Worm (Caenorhabditis elegans) whole organism, young adult: ENCODE measurements around the gene atf-7.

Experiments
- B0035.1 ChIP-seq: sonication (generic microtip); optimal IDR thresholded peaks from 2 replicates; lab custom pipeline; 2016; ENCODE audit warnings: missing genetic modification characterization, mild to moderate bottlenecking, missing compliant biosample characterization, missing genotype, missing genetic modification reagents
- B0261.1 ChIP-seq: sonication (generic microtip); optimal IDR thresholded peaks from 2 replicates; lab custom pipeline; 2016; ENCODE audit warnings: mild to moderate bottlenecking, missing genetic modification characterization, moderate library complexity, missing compliant biosample characterization
- F23B12.7 ChIP-seq: sonication (generic microtip); optimal IDR thresholded peaks from 2 replicates; lab custom pipeline; 2017; ENCODE audit warnings: missing genetic modification characterization, mild to moderate bottlenecking, missing compliant biosample characterization, antibody characterized with exemption, moderate library complexity; ENCODE audit not compliant: insufficient read depth
- F55B11.4 ChIP-seq: sonication (generic microtip); optimal IDR thresholded peaks from 2 replicates; lab custom pipeline; 2016; ENCODE audit warnings: missing compliant biosample characterization, missing genetic modification characterization, borderline replicate concordance; ENCODE audit not compliant: insufficient read depth
- F57A8.1 ChIP-seq: fragments of 200-800 bp; sonication (Bioruptor generic); optimal IDR thresholded peaks from 2 replicates; lab custom pipeline; 2018; ENCODE audit warnings: mild to moderate bottlenecking, missing genetic modification characterization, moderate library complexity, missing compliant biosample characterization
- F57C9.4 ChIP-seq: sonication (generic microtip); optimal IDR thresholded peaks from 2 replicates; lab custom pipeline; 2017; ENCODE audit warnings: mild to moderate bottlenecking, missing genetic modification characterization, missing compliant biosample characterization
- T26A5.8 ChIP-seq: sonication (generic microtip); optimal IDR thresholded peaks from 2 replicates; lab custom pipeline; 2016; ENCODE audit warnings: missing genetic modification characterization, missing compliant biosample characterization
- Y53G8AR.9 ChIP-seq: fragments of 200-800 bp; sonication (Bioruptor generic); conservative IDR thresholded peaks from 2 replicates; pipeline ENCODE4 v1.3.6; 2022; ENCODE audit warnings: missing genetic modification reagents, missing genetic modification characterization, missing compliant biosample characterization
- Y95B8A.8 ChIP-seq: fragments of 200-800 bp; sonication (Bioruptor generic); IDR thresholded peaks from 2 replicates; pipeline ENCODE4 v1.3.6; 2022; ENCODE audit warnings: missing genetic modification reagents, missing genetic modification characterization, missing compliant biosample characterization
- atf-7 ChIP-seq: sonication (generic microtip); optimal IDR thresholded peaks from 2 replicates; lab custom pipeline; 2017; ENCODE audit warnings: mild to moderate bottlenecking, missing genetic modification characterization, missing compliant biosample characterization
- bed-2 ChIP-seq: fragments of 200-800 bp; sonication (Bioruptor generic); IDR thresholded peaks from 2 replicates; pipeline ENCODE4 v1.3.6; 2022; ENCODE audit warnings: missing genetic modification reagents, missing genetic modification characterization, missing compliant biosample characterization
- cebp-1 ChIP-seq, 2 experiments: fragments of 200-800 bp in 1 of 2; sonication (Bioruptor generic) in 1 of 2; sonication (generic microtip) in 1 of 2; IDR thresholded peaks in 1 of 2; optimal IDR thresholded peaks in 1 of 2; 2 replicates each; pipeline versions ENCODE4 v1.3.6 to Lab custom; 2017 to 2022; ENCODE audit warnings: missing compliant biosample characterization in 2 of 2, missing genetic modification characterization in 2 of 2, mild to moderate bottlenecking in 1 of 2, missing genetic modification reagents in 1 of 2, moderate library complexity in 1 of 2
- ceh-27 ChIP-seq: fragments of 200-800 bp; sonication (Bioruptor generic); optimal IDR thresholded peaks from 2 replicates; lab custom pipeline; 2018; ENCODE audit warnings: mild to moderate bottlenecking, missing genetic modification characterization, moderate library complexity, missing compliant biosample characterization
- ceh-79 ChIP-seq: sonication (generic microtip); optimal IDR thresholded peaks from 2 replicates; lab custom pipeline; 2017; ENCODE audit warnings: mild to moderate bottlenecking, missing genetic modification characterization, missing compliant biosample characterization
- chd-7 ChIP-seq: sonication (generic microtip); optimal IDR thresholded peaks from 2 replicates; lab custom pipeline; 2016; ENCODE audit warnings: mild to moderate bottlenecking, missing genetic modification characterization, moderate library complexity, missing compliant biosample characterization
- dpff-1 ChIP-seq: sonication (generic microtip); optimal IDR thresholded peaks from 2 replicates; lab custom pipeline; 2017; ENCODE audit warnings: mild to moderate bottlenecking, missing genetic modification characterization, missing compliant biosample characterization
- egl-18 ChIP-seq: fragments of 200-800 bp; sonication (Bioruptor generic); IDR thresholded peaks from 2 replicates; pipeline ENCODE4 v1.3.6; 2022; ENCODE audit warnings: missing genetic modification reagents, missing genetic modification characterization, missing compliant biosample characterization
- egl-44 ChIP-seq: fragments of 200-800 bp; sonication (Bioruptor generic); IDR thresholded peaks from 2 replicates; pipeline ENCODE4 v1.3.6; 2022; ENCODE audit warnings: missing genetic modification reagents, missing genetic modification characterization, missing compliant biosample characterization
- egrh-3 ChIP-seq: fragments of 200-800 bp; sonication (Bioruptor generic); IDR thresholded peaks from 2 replicates; pipeline ENCODE4 v1.3.6; 2022; ENCODE audit warnings: missing genetic modification reagents, missing genetic modification characterization, missing compliant biosample characterization
- ekl-4 ChIP-seq: fragments of 200-800 bp; sonication (Bioruptor generic); IDR thresholded peaks from 2 replicates; pipeline ENCODE4 v1.3.6; 2022; ENCODE audit warnings: missing genetic modification reagents, missing genetic modification characterization, missing compliant biosample characterization
- gei-17 ChIP-seq: fragments of 200-800 bp; sonication (Bioruptor generic); optimal IDR thresholded peaks from 2 replicates; lab custom pipeline; 2018; ENCODE audit warnings: mild to moderate bottlenecking, missing genetic modification characterization, missing compliant biosample characterization
- hlh-12 ChIP-seq: sonication (generic microtip); optimal IDR thresholded peaks from 2 replicates; lab custom pipeline; 2016; ENCODE audit warnings: missing genetic modification characterization, missing compliant biosample characterization
- hmg-1.2 ChIP-seq: fragments of 200-800 bp; sonication (Bioruptor generic); IDR thresholded peaks from 2 replicates; pipeline ENCODE4 v1.3.6; 2022; ENCODE audit warnings: missing genetic modification reagents, missing genetic modification characterization, missing compliant biosample characterization
- hrde-1 ChIP-seq: sonication (generic microtip); optimal IDR thresholded peaks from 2 replicates; lab custom pipeline; 2016; ENCODE audit warnings: missing genetic modification characterization, mild to moderate bottlenecking, missing compliant biosample characterization, moderate library complexity, missing genotype, missing genetic modification reagents, borderline replicate concordance
- lag-1 ChIP-seq: fragments of 200-800 bp; sonication (Bioruptor generic); IDR thresholded peaks from 2 replicates; pipeline ENCODE4 v1.3.6; 2022; ENCODE audit warnings: missing genetic modification reagents, missing genetic modification characterization, missing compliant biosample characterization
- let-607 ChIP-seq, 2 experiments: fragments of 200-800 bp in 1 of 2; sonication (Bioruptor generic) in 1 of 2; sonication (generic microtip) in 1 of 2; optimal IDR thresholded peaks; 2 replicates each; lab custom pipeline; 2016 to 2018; ENCODE audit warnings: mild to moderate bottlenecking in 2 of 2, missing compliant biosample characterization in 2 of 2, missing genetic modification characterization in 2 of 2, moderate library complexity in 2 of 2, missing genotype in 1 of 2
- lin-26 ChIP-seq: fragments of 200-800 bp; sonication (Bioruptor generic); IDR thresholded peaks from 2 replicates; pipeline ENCODE4 v1.3.6; 2022; ENCODE audit warnings: missing genetic modification reagents, missing genetic modification characterization, missing compliant biosample characterization
- lin-35 ChIP-seq, 3 experiments: fragments of 150-350 bp in 2 of 3; sonication (generic microtip) in 1 of 3; optimal IDR thresholded peaks; 2 replicates each; lab custom pipeline; 2014 to 2018; ENCODE audit warnings: missing biosample characterization in 3 of 3, missing genetic modification characterization in 3 of 3, missing genetic modification reagents in 3 of 3
- lsl-1 ChIP-seq: fragments of 200-800 bp; sonication (Bioruptor generic); optimal IDR thresholded peaks from 2 replicates; lab custom pipeline; 2018; ENCODE audit warnings: mild to moderate bottlenecking, missing genetic modification characterization, moderate library complexity, missing compliant biosample characterization
- lsy-27 ChIP-seq: sonication (generic microtip); optimal IDR thresholded peaks from 2 replicates; lab custom pipeline; 2017; ENCODE audit warnings: missing genetic modification characterization, mild to moderate bottlenecking, missing compliant biosample characterization, antibody characterized with exemption, missing genotype, borderline replicate concordance; ENCODE audit not compliant: insufficient read depth
- madf-10 ChIP-seq: sonication (generic microtip); optimal IDR thresholded peaks from 2 replicates; lab custom pipeline; 2016; ENCODE audit warnings: mild to moderate bottlenecking, missing genetic modification characterization, missing compliant biosample characterization
- mes-4 ChIP-seq: sonication (generic microtip); optimal IDR thresholded peaks from 2 replicates; lab custom pipeline; 2016; ENCODE audit warnings: missing genotype, missing genetic modification characterization, missing compliant biosample characterization
- mxl-1 ChIP-seq: sonication (generic microtip); optimal IDR thresholded peaks from 2 replicates; lab custom pipeline; 2016; ENCODE audit warnings: missing genetic modification characterization, missing compliant biosample characterization
- nfya-2 ChIP-seq: fragments of 200-800 bp; sonication (Bioruptor generic); IDR thresholded peaks from 2 replicates; pipeline ENCODE4 v1.3.6; 2022; ENCODE audit warnings: missing genetic modification reagents, missing genetic modification characterization, missing compliant biosample characterization
- pha-4 ChIP-seq: fragments of 150-350 bp; sonication (generic microtip); optimal IDR thresholded peaks from 2 replicates; lab custom pipeline; 2014; ENCODE audit warnings: missing biosample characterization, missing genetic modification reagents, missing genetic modification characterization
- rpc-1 ChIP-seq, 2 experiments: fragments of 150-350 bp in 1 of 2; sonication (generic microtip) in 1 of 2; optimal IDR thresholded peaks; 2 replicates each; lab custom pipeline; 2014 to 2018; ENCODE audit warnings: missing biosample characterization in 1 of 2, missing genetic modification characterization in 1 of 2, missing genetic modification reagents in 1 of 2, missing genotype in 1 of 2
- snpc-1.3 ChIP-seq: sonication (generic microtip); optimal IDR thresholded peaks from 2 replicates; lab custom pipeline; 2017; ENCODE audit warnings: missing genetic modification characterization, mild to moderate bottlenecking, missing compliant biosample characterization, antibody characterized with exemption, moderate library complexity, missing genotype, missing genetic modification reagents; ENCODE audit not compliant: insufficient read depth
- tbx-9 ChIP-seq: sonication (generic microtip); optimal IDR thresholded peaks from 2 replicates; lab custom pipeline; 2016; ENCODE audit warnings: borderline replicate concordance, missing genetic modification characterization, inconsistent platforms, missing compliant biosample characterization
- unc-130 ChIP-seq: sonication (generic microtip); optimal IDR thresholded peaks from 2 replicates; lab custom pipeline; 2016; ENCODE audit warnings: missing genetic modification reagents, missing genetic modification characterization, missing compliant biosample characterization
- unc-62 ChIP-seq: fragments of 150-350 bp; optimal IDR thresholded peaks from 2 replicates; lab custom pipeline; 2014; ENCODE audit warnings: missing biosample characterization, missing genetic modification reagents, missing genetic modification characterization
- zim-3 ChIP-seq: sonication (generic microtip); optimal IDR thresholded peaks from 2 replicates; lab custom pipeline; 2017; ENCODE audit warnings: mild to moderate bottlenecking, missing genetic modification characterization, moderate library complexity, missing compliant biosample characterization
- ztf-18 ChIP-seq: sonication (generic microtip); optimal IDR thresholded peaks from 2 replicates; lab custom pipeline; 2016; ENCODE audit warnings: missing genotype, mild to moderate bottlenecking, missing genetic modification characterization, missing compliant biosample characterization
- ztf-25 ChIP-seq: fragments of 200-800 bp; sonication (Bioruptor generic); IDR thresholded peaks from 2 replicates; pipeline ENCODE4 v1.3.6; 2022; ENCODE audit warnings: missing genetic modification reagents, missing genetic modification characterization, missing compliant biosample characterization
- ztf-28 ChIP-seq: fragments of 200-800 bp; sonication (Bioruptor generic); IDR thresholded peaks from 2 replicates; pipeline ENCODE4 v1.3.6; 2022; ENCODE audit warnings: missing genetic modification reagents, missing genetic modification characterization, missing compliant biosample characterization
- ztf-3 ChIP-seq: fragments of 200-800 bp; sonication (Bioruptor generic); optimal IDR thresholded peaks from 2 replicates; lab custom pipeline; 2018; ENCODE audit warnings: mild to moderate bottlenecking, missing genetic modification characterization, missing compliant biosample characterization

The atf-7 gene

DNA sequence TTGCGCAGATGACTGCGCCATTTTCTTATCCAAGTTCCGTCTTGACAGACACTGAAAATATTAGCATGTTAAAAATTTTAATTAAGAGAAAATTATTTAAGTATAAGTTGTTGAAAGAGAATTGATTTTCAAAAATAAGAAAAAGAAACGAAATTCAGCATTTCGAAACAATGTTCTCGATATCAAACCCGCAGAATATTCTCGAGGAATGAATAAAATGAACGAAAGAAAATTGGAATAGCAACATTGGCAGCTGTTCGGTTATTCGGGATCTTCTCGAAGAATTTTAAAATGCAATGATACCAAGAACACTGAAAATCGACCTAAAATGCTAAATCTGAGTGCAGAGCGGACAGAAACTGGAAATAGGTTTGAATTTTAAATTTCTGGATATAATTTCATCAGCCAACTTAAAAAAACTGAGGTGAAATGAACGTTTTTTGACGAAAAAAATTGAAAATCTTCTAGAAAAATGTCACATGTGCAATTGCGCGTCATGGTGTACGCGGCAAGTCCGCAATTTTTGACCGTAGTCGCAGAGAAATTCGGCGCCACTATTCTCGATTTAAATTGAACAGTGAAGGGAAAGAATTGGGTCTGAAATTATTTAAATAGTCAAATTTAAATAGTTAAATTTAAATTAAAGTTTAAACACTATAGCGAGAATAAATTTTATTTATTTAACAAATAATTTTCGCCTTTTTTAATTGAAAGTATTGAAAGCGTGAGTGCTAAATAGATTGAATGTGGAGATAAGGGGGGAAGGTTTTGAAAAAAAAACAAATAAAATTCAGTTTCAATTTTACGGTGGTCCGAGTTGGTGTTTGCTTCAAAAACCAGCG, 9.4 kb upstream of the atf-7 start, which contains the start of the genes cct-5 and F25F2.1 (continued):
- TF ChIP-seq hlh-12 (tag; lab: Kevin White, UChicago), result no peak
- TF ChIP-seq tbx-9, result no peak
- peak; percentile 84 for TF ChIP-seq F23B12.7 (tag; lab: Kevin White, UChicago)
- no peak for TF ChIP-seq unc-62 (GFP tag; lab: Kevin White, UChicago)
- TF ChIP-seq snpc-1.3 (tag; lab: Kevin White, UChicago), result peak; percentile 86
- no peak for TF ChIP-seq atf-7
- no peak for TF ChIP-seq F55B11.4 (tag; lab: Kevin White, UChicago)
- no peak for TF ChIP-seq F57A8.1 (GFP tag; lab: Kevin White, UChicago)
- TF ChIP-seq madf-10 (tag; lab: Kevin White, UChicago), result no peak
- no peak for TF ChIP-seq egl-44 (GFP tag; lab: Robert Waterston, UW)
- peak; percentile 19 for TF ChIP-seq lsy-27 (tag; lab: Kevin White, UChicago)
- TF ChIP-seq gei-17 (GFP tag; lab: Kevin White, UChicago), result no peak
- peak; percentile 67 for TF ChIP-seq hmg-1.2
- no peak for TF ChIP-seq pha-4 (tag; lab: Kevin White, UChicago)
- peak; percentile 79 for TF ChIP-seq ztf-18 (tag; lab: Kevin White, UChicago)
- TF ChIP-seq zim-3 (tag; lab: Kevin White, UChicago), result no peak
- no peak for TF ChIP-seq let-607 (tag; optimal IDR thresholded peaks at IDR 0.05; lab: Kevin White, UChicago)
- TF ChIP-seq chd-7 (tag; lab: Kevin White, UChicago), result no peak
- no peak for TF ChIP-seq egl-18
- TF ChIP-seq rpc-1 (optimal IDR thresholded peaks at IDR 0.05; lab: Kevin White, UChicago), result no peak
- no peak for TF ChIP-seq rpc-1 (tag; optimal IDR thresholded peaks at IDR 0.05; lab: Kevin White, UChicago)
- TF ChIP-seq B0035.1 (tag; lab: Kevin White, UChicago), result no peak
- TF ChIP-seq dpff-1 (tag; lab: Kevin White, UChicago), result no peak
- peak; percentile 24 for TF ChIP-seq hrde-1 (tag; lab: Kevin White, UChicago)
- TF ChIP-seq mes-4 (tag; lab: Kevin White, UChicago), result no peak
- TF ChIP-seq cebp-1 (GFP tag; IDR thresholded peaks at IDR 0.05; lab: Robert Waterston, UW), result no peak; the same call in 1 of the 2 replicates
- no peak for TF ChIP-seq cebp-1 (tag; optimal IDR thresholded peaks at IDR 0.05; lab: Kevin White, UChicago)
- TF ChIP-seq lsl-1, result peak; percentile 94
- TF ChIP-seq lin-35 (GFP tag; optimal IDR thresholded peaks at IDR 0.05; lab: Kevin White, UChicago), result peak in 2 of 3 experiments; percentile 62 to 66
- TF ChIP-seq B0261.1 (tag; lab: Kevin White, UChicago), result no peak
- no peak for TF ChIP-seq F57C9.4 (tag; lab: Kevin White, UChicago)
- peak; percentile 43; the same call in 1 of the 2 replicates for TF ChIP-seq ztf-28 (GFP tag; lab: Robert Waterston, UW)
- no peak for TF ChIP-seq ztf-25 (GFP tag; lab: Robert Waterston, UW)
- no peak for TF ChIP-seq lin-26 (GFP tag; lab: Robert Waterston, UW)
- TF ChIP-seq Y95B8A.8 (GFP tag; lab: Robert Waterston, UW), result 0 out of 2 replicates have a peak, but pooled peaks have one; percentile 62
- TF ChIP-seq mxl-1 (tag; lab: Kevin White, UChicago), result no peak
- no peak for TF ChIP-seq nfya-2 (GFP tag; lab: Robert Waterston, UW)
- TF ChIP-seq ceh-27 (GFP tag; lab: Kevin White, UChicago), result no peak
- no peak for TF ChIP-seq ztf-3 (GFP tag; lab: Kevin White, UChicago)
- peak; percentile 79 for TF ChIP-seq ekl-4 (GFP tag; lab: Robert Waterston, UW)
- TF ChIP-seq unc-130 (GFP tag; lab: Kevin White, UChicago), result peak; percentile 79
- no peak for TF ChIP-seq egrh-3 (GFP tag; lab: Robert Waterston, UW)
- TF ChIP-seq lag-1 (GFP tag; lab: Robert Waterston, UW), result no peak
- TF ChIP-seq ceh-79 (tag; lab: Kevin White, UChicago), result no peak
- TF ChIP-seq Y53G8AR.9, result 0 out of 2 replicates have a peak, but pooled peaks have one; percentile 43
- no peak for TF ChIP-seq T26A5.8
- no peak for TF ChIP-seq bed-2
